Fruit fly (Drosophila melanogaster): ENCODE data around the gene Usp30.
A peak's percentile ranks its signal among the peaks of the same experiment; 100 is the strongest.

Usp30 gene

dm6 chrX:5879543-5879943 is at the start of gene Usp30, which contains the start of gene CG16721:
Gene Usp30 (minus strand): TSS chrX:5879787.
Gene CG16721 (plus strand): TSS chrX:5879869.
- TF ChIP-seq CG17801 (GFP tag; optimal IDR thresholded peaks at IDR 0.05; ENCODE audit: partially characterized antibody): peak; percentile 81

DNA sequence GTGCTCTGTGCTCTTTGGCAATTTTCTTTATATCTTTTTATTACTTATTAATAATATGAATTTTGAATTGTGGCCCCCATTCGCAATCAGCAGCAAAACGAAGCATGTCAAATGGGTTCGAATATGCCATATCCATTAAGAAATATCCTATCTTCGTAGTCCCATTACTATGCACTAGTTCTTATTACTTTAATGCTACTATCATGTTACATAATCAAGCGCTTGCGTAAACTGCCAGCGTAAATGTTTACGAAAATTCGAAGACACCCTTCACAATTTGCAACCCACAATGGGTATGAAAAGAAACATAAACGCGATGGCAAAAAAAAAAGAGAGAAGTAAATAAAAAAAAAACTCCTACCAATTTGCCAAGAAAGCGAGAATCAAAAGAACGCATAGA is 47.1 kb upstream of the Usp30 start:
- TF ChIP-seq CG17801 (GFP tag; optimal IDR thresholded peaks at IDR 0.05; ENCODE audit: partially characterized antibody): peak; percentile 47

dm6 chrX:5925793-5926418 is 46.3 kb upstream of the Usp30 start:
- peak; percentile 73 for TF ChIP-seq CG17801 (GFP tag; optimal IDR thresholded peaks at IDR 0.05; ENCODE audit: partially characterized antibody)

DNA sequence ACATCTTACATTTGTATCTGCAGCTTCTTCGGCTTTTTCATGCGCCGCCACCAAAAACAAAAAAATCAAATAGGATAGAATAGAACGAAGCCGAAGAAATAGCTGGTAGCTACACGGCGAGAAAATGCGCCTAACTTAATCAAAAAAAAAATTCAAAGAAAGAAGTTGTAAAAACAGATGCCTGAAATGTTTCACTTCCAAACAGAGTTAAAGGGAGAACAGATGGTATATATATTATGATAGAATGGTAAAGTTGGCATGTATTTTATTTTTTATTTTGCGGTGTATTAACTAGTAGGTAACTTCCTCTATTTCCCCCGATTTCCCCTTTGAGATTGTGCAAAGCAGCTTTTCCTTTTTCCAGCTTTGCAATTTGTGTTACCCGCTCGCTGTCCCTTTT is 44.8 kb upstream of the Usp30 start:
- no peak for TF ChIP-seq CG17801 (GFP tag; optimal IDR thresholded peaks at IDR 0.05; ENCODE audit: partially characterized antibody)

- no peak for TF ChIP-seq CG17801 (GFP tag; optimal IDR thresholded peaks at IDR 0.05; ENCODE audit: partially characterized antibody)
Measured at dm6 chrX:5923124-5923523, 43.5 kb upstream of the Usp30 start.

- no peak for TF ChIP-seq CG17801 (GFP tag; optimal IDR thresholded peaks at IDR 0.05; ENCODE audit: partially characterized antibody)
Measured at dm6 chrX:5922057-5922456, 42.5 kb upstream of the Usp30 start.

DNA sequence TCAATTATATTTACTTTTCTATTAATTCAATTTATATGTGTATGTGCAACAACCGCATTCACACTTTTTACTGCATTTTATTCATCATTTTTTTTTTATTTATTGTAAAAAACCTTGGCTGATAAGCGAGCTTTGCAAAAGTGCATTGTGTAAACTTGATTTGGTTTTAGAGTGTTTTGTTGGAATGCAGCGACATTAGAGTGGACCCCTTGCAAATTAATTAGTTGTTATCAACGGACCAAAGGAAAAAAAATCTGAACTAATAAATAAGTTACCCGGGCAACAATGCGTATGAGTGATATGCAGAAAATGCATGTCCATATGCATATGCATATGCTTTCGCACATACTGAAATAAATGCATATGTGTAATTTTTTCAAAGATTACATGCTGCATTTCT is 41.3 kb upstream of the Usp30 start:
- TF ChIP-seq CG17801 (GFP tag; optimal IDR thresholded peaks at IDR 0.05; ENCODE audit: partially characterized antibody): no peak

DNA sequence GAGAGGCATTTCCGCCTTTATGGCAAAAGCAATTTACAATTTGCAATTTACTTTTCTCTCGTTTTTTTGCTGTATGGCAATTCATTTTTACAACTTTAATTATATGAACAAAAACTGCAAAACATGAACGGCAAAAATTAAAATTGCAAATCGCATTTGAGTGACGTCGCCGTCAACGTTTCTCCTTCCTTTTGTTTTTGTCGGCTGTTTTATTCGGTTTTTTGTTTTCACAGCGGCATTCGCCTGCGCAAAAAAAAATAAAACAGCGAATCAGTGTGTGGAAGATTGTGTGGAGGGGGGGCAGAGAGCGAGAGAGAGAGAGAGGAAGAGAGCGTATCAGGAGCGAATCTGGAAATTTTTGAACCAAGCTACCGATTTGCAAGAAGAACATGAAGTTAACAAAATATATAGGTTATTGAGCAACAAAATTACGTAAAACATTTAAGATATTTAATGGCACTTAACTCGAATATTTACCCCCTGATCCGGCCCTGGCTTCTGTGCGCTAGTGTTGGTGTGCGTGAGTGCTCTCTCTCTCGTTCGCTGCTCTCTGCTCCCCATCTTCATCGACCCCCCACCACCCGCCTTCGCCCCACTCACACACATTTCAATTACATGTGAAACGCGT is 39.0 kb upstream of the Usp30 start:
- TF ChIP-seq CG17801 (GFP tag; optimal IDR thresholded peaks at IDR 0.05; ENCODE audit: partially characterized antibody): peak; percentile 94

DNA sequence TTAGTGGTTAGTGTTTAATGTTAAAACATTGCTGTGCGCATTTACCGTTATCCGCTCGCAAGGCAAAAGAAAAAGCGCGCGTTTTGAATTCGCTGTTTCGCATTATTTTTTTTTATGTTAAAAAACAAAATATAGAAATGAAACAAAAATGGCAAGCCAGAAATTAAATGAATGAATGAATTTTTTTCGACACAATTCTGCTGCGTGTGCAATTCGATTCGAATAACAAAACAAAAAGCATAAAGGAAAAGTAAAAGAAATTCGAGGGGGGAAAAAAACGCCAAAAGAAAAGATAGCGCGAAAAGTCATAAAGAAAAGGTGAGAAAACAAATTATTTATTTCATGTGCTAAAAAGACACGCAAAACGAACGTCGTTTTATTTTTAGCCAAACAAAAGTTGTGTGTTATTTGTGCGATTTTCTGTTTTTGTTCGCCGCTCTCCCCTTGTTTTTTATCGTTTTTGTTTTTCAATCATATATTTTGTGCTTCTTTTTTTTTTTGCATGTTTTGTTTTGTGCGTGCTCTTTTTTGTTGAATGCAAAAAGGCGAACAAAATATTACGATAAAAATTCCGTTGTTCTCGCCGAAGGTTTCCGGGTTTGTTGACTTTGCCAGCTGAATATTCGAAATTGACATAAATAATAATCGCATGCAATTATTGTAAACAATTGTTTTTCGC is 37.9 kb upstream of the Usp30 start:
- TF ChIP-seq CG17801 (GFP tag; optimal IDR thresholded peaks at IDR 0.05; ENCODE audit: partially characterized antibody): peak; percentile 25

- TF ChIP-seq CG17801 (GFP tag; optimal IDR thresholded peaks at IDR 0.05; ENCODE audit: partially characterized antibody): no peak
Measured at dm6 chrX:5916494-5917309, 37.1 kb upstream of the Usp30 start, which contains the start of the genes Shmt and CG3726. Gene Shmt (minus strand): TSS chrX:5916797. Gene CG3726 (plus strand): TSS chrX:5917097.

DNA sequence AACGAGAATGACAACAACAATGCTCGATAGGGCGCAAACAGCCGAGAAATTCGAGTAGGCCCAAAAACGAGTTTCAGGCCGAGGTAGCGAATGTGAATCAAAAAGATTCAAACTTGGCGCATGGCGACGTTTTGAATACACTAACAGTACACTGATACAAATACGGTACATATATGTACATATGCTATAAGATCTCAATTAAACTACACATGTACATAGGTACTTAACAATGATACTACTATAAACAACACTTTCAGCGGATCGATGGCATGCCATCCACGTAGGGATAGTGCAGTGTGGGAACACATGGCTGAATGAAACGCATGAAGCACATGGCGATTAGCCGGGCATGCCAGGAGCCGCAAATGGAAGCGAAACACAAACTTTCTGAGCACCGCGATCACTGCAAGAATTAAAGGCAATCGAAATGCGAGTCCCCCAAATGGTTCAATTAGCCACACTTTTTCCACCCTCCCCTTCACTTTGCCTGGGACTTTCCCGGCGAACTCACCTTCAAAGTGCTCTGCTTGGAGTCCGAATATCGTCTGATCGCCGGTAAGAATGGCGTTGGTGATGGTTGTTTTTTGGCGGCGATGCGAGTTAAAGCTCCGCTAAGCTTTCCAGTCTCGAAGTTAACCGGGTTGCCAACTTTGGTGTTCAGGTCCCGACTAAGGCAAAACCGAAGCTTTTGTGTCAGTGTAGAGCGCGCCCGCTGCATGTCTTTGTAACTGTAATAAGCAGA is 36.3 kb upstream of the Usp30 start:
- TF ChIP-seq CG17801 (GFP tag; optimal IDR thresholded peaks at IDR 0.05; ENCODE audit: partially characterized antibody): peak; percentile 79

- TF ChIP-seq CG17801 (GFP tag; optimal IDR thresholded peaks at IDR 0.05; ENCODE audit: partially characterized antibody): no peak
Measured at dm6 chrX:5914992-5915751, 35.6 kb upstream of the Usp30 start.

dm6 chrX:5907916-5908315 is 28.3 kb upstream of the Usp30 start, which contains the start of gene CG12236:
Gene CG12236 (plus strand): TSS chrX:5908135.
- peak; percentile 37 for TF ChIP-seq CG17801 (GFP tag; optimal IDR thresholded peaks at IDR 0.05; ENCODE audit: partially characterized antibody)

DNA sequence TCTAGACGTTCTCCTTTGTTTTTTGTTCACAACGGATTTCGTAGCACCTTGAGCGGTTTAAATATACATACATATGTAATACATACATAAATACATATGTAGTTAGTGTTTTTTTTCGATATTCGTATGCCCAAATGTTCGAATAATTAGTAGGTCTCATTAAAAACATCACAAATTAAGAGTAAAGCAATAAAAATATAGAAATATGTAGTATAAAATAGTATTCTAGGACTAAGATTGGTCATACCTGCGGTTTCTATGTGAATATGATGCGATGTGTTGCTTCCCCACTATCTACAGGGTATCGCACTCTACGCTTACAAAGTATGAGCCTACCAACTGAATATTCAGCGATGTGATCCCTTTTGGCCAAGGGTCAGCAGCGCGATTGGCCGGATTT is 25.9 kb upstream of the Usp30 start, which contains the start of gene CG4020:
TSS of gene CG4020 (plus strand) at position 301 of the 400 bp plus-strand sequence.
- TF ChIP-seq CG17801 (GFP tag; optimal IDR thresholded peaks at IDR 0.05; ENCODE audit: partially characterized antibody): no peak

Data from ovary, adult (tissue).